Fruit fly (Drosophila melanogaster): ENCODE measurements around the gene CG14932.
A peak's percentile ranks its signal among the peaks of the same experiment; 100 is the strongest.

The CG14932 gene

DNA sequence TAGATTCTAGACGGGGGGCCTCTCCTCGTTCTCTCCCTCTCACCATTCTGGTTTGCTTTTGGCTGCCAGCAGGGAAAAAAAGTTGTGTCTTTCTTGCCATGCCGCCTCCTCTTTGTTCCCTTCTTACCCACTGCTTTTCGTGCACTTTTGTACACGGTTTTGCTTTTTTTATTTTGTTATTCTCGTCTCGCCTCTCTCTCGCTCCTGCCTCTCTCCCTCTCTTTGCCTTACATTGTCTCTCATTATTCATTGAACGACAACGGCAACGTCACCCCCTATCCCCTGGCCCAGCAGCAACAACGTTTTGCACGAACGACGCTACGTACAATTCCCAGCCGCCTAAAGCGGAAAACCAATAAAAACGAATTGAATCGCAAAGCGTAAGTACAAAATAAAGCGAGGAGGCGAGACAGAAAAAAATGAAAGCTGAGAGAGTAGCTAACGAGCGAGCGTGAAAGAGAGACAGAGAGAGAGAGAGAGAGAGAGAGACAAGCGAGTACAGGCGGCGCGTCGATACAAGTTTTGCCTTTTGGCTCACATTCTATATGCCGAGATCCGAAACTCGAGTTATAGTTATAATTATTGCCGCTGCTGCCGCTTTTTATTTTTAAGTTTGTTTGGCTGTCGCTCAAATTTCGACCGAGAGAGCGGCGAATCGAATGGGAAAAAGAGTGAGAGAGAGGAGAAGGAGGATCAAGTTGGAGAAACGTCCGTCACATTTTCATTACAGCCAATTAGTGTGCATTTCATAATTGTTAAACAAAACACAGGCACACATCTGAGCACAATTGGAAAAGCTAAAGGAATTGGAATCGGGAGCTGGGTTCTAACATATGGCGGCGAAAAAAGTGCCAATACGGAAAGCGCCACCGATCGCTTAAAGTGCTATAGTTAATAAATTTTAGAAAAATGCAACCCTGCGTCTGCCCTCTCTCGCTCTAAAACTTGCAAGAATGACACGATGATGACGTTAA is 17.3 kb downstream of the CG14932 start (continued):
- TF ChIP-seq CG34376 (GFP tag; optimal IDR thresholded peaks at IDR 0.05) = peak; percentile 23
- no peak for TF ChIP-seq CG8765 (GFP tag; IDR thresholded peaks at IDR 0.05)
- no peak for TF ChIP-seq CG11398 (GFP tag; optimal IDR thresholded peaks at IDR 0.05)
- peak; percentile 16 for TF ChIP-seq CG2678 (tag; optimal IDR thresholded peaks at IDR 0.05)
- peak; percentile 100 for TF ChIP-seq crol (GFP tag; IDR thresholded peaks at IDR 0.05)
- peak; percentile 88 to 99 for TF ChIP-seq Trl (optimal IDR thresholded peaks at IDR 0.05)
- peak; percentile 65 for TF ChIP-seq Trl (GFP tag; optimal IDR thresholded peaks at IDR 0.05)
- TF ChIP-seq CG9215 (GFP tag; IDR thresholded peaks at IDR 0.05) = no peak
- no peak for TF ChIP-seq CG10209 (GFP tag; optimal IDR thresholded peaks at IDR 0.05)
- no peak for TF ChIP-seq Mes4 (GFP tag; optimal IDR thresholded peaks at IDR 0.05)
- TF ChIP-seq Scr (GFP tag; IDR thresholded peaks at IDR 0.05; ENCODE audit: partially characterized antibody) = peak; percentile 17
- no peak for TF ChIP-seq HLHmδ (GFP tag; optimal IDR thresholded peaks at IDR 0.05)
- TF ChIP-seq CG4328 (GFP tag; optimal IDR thresholded peaks at IDR 0.05) = no peak
- peak; percentile 3 for TF ChIP-seq CG2120 (GFP tag; optimal IDR thresholded peaks at IDR 0.05)
- 0 out of 2 replicates have a peak, but pooled peaks have one; percentile 15 for TF ChIP-seq Awh (GFP tag; IDR thresholded peaks at IDR 0.05)
- no peak for TF ChIP-seq Sox102F (GFP tag; optimal IDR thresholded peaks at IDR 0.05)
- peak; percentile 74; the same call in 1 of the 2 replicates for TF ChIP-seq rib (GFP tag; IDR thresholded peaks at IDR 0.05)
- no peak for TF ChIP-seq Six4 (GFP tag; optimal IDR thresholded peaks at IDR 0.05)
- TF ChIP-seq cg (GFP tag; optimal IDR thresholded peaks at IDR 0.05) = no peak
- no peak for TF ChIP-seq ind (GFP tag; optimal IDR thresholded peaks at IDR 0.05)
- TF ChIP-seq lilli (GFP tag; optimal IDR thresholded peaks at IDR 0.05) = no peak
- no peak for TF ChIP-seq CG4730 (GFP tag; IDR thresholded peaks at IDR 0.05)
- TF ChIP-seq CG10959 (GFP tag; IDR thresholded peaks at IDR 0.05) = no peak
- TF ChIP-seq Sin3A (optimal IDR thresholded peaks at IDR 0.05) = no peak
- TF ChIP-seq CG6272 (GFP tag; IDR thresholded peaks at IDR 0.05) = no peak
- TF ChIP-seq CG17328 (GFP tag; IDR thresholded peaks at IDR 0.05) = no peak
- no peak for TF ChIP-seq ems (GFP tag; optimal IDR thresholded peaks at IDR 0.05)
- peak; percentile 93 for TF ChIP-seq Deaf1 (tag; optimal IDR thresholded peaks at IDR 0.05)
- TF ChIP-seq sd (tag; optimal IDR thresholded peaks at IDR 0.05) = peak; percentile 65
- peak; percentile 70 for TF ChIP-seq Vsx1 (GFP tag; optimal IDR thresholded peaks at IDR 0.05)
- peak; percentile 68 for TF ChIP-seq CG13894 (tag; optimal IDR thresholded peaks at IDR 0.05)
- TF ChIP-seq B-H2 (GFP tag; optimal IDR thresholded peaks at IDR 0.05) = peak; percentile 25
- no peak for TF ChIP-seq Ets97D (GFP tag; optimal IDR thresholded peaks at IDR 0.05)
- TF ChIP-seq CG8924 (tag; optimal IDR thresholded peaks at IDR 0.05) = no peak
- no peak for TF ChIP-seq caup (GFP tag; optimal IDR thresholded peaks at IDR 0.05; ENCODE audit: severe bottlenecking)
- TF ChIP-seq D19A (tag; optimal IDR thresholded peaks at IDR 0.05) = no peak
- TF ChIP-seq CG11085 (GFP tag; IDR thresholded peaks at IDR 0.05) = no peak
- no peak for TF ChIP-seq CG1647 (GFP tag; optimal IDR thresholded peaks at IDR 0.05)
- TF ChIP-seq sob (GFP tag; IDR thresholded peaks at IDR 0.05) = peak; percentile 30; the same call in 1 of the 2 replicates
- TF ChIP-seq Ets65A (GFP tag) = no peak
- no peak for TF ChIP-seq CG13296 (GFP tag; optimal IDR thresholded peaks at IDR 0.05)
- TF ChIP-seq yki (optimal IDR thresholded peaks at IDR 0.05) = peak; percentile 66
- peak; percentile 56 for TF ChIP-seq lbe (GFP tag; optimal IDR thresholded peaks at IDR 0.05)
- no peak for TF ChIP-seq sisA (GFP tag; IDR thresholded peaks at IDR 0.05)
- TF ChIP-seq CG3163 (GFP tag; optimal IDR thresholded peaks at IDR 0.05) = peak; percentile 75
- TF ChIP-seq CG15269 (tag; optimal IDR thresholded peaks at IDR 0.05) = no peak
- no peak for TF ChIP-seq Kr (GFP tag; optimal IDR thresholded peaks at IDR 0.05)
- TF ChIP-seq grn (GFP tag; optimal IDR thresholded peaks at IDR 0.05) = no peak
- TF ChIP-seq pum (GFP tag; optimal IDR thresholded peaks at IDR 0.05) = no peak
- no peak for TF ChIP-seq CG9932 (GFP tag; IDR thresholded peaks at IDR 0.05)
- TF ChIP-seq croc (GFP tag; conservative IDR thresholded peaks at IDR 0.05) = no peak

Measured in whole organism, embryonic.